Fruit fly (Drosophila melanogaster): ENCODE data around the gene CG10898.

The CG10898 gene

dm6 chr3R:11568873-11569450, 11.4 kb downstream of the CG10898 start, which contains the start of gene Mrp4 (continued):
- TF ChIP-seq HLHmδ (GFP tag; optimal IDR thresholded peaks at IDR 0.05) (peak; percentile 92), CG12219 (GFP tag; optimal IDR thresholded peaks at IDR 0.05) (peak; percentile 64), onecut (GFP tag; IDR thresholded peaks at IDR 0.05) (peak; percentile 45; the same call in 1 of the 2 replicates), CG9437 (GFP tag; optimal IDR thresholded peaks at IDR 0.05) (peak; percentile 31), CG8924 (tag; optimal IDR thresholded peaks at IDR 0.05) (peak; percentile 27), gsb-n (tag; optimal IDR thresholded peaks at IDR 0.05) (peak; percentile 22), gsb (GFP tag; IDR thresholded peaks at IDR 0.05) (no peak; the same call in 1 of the 2 replicates), Hr51 (GFP tag; optimal IDR thresholded peaks at IDR 0.05) (peak; percentile 24 to 33), Vsx1 (GFP tag; optimal IDR thresholded peaks at IDR 0.05) (no peak), ci (GFP tag; IDR thresholded peaks at IDR 0.05) (peak; percentile 85), CG4282 (GFP tag; optimal IDR thresholded peaks at IDR 0.05) (no peak), CG6813 (GFP tag; optimal IDR thresholded peaks at IDR 0.05) (peak; percentile 55), jing (GFP tag; optimal IDR thresholded peaks at IDR 0.05) (no peak), sna (GFP tag; IDR thresholded peaks at IDR 0.05; ENCODE audit: partially characterized antibody) (peak; percentile 66), sqz (GFP tag; optimal IDR thresholded peaks at IDR 0.05) (peak; percentile 48), CG8478 (optimal IDR thresholded peaks at IDR 0.05) (no peak), exex (tag; optimal IDR thresholded peaks at IDR 0.05) (peak; percentile 7), Hr39 (optimal IDR thresholded peaks at IDR 0.05) (no peak), btn (GFP tag; optimal IDR thresholded peaks at IDR 0.05) (peak; percentile 40), ato (GFP tag; IDR thresholded peaks at IDR 0.05; ENCODE audit: partially characterized antibody) (peak; percentile 62), emc (GFP tag; optimal IDR thresholded peaks at IDR 0.05) (no peak), shn (GFP tag; optimal IDR thresholded peaks at IDR 0.05) (no peak), caup (GFP tag; optimal IDR thresholded peaks at IDR 0.05; ENCODE audit: severe bottlenecking) (peak; percentile 45), dati (GFP tag; IDR thresholded peaks at IDR 0.05) (no peak), CG15514 (GFP tag; optimal IDR thresholded peaks at IDR 0.05) (peak; percentile 40), yki (optimal IDR thresholded peaks at IDR 0.05) (no peak), Bgb (GFP tag; IDR thresholded peaks at IDR 0.05; ENCODE audit: partially characterized antibody) (peak; percentile 74), Abd-B (GFP tag; optimal IDR thresholded peaks at IDR 0.05) (no peak), slp2 (GFP tag; optimal IDR thresholded peaks at IDR 0.05) (no peak), CG3847 (GFP tag; IDR thresholded peaks at IDR 0.05) (0 out of 2 replicates have a peak, but pooled peaks have one; percentile 20), ERR (GFP tag; optimal IDR thresholded peaks at IDR 0.05) (no peak), Dref (GFP tag; IDR thresholded peaks at IDR 0.05) (peak; percentile 31; the same call in 1 of the 2 replicates), Mes4 (GFP tag; optimal IDR thresholded peaks at IDR 0.05) (peak; percentile 27), Chrac-16 (GFP tag; optimal IDR thresholded peaks at IDR 0.05) (no peak), crol (GFP tag; IDR thresholded peaks at IDR 0.05) (no peak), mirr (GFP tag; optimal IDR thresholded peaks at IDR 0.05) (peak; percentile 68), tio (GFP tag; optimal IDR thresholded peaks at IDR 0.05) (no peak), Atf-2 (GFP tag; optimal IDR thresholded peaks at IDR 0.05) (no peak), Eip74EF (GFP tag; optimal IDR thresholded peaks at IDR 0.05) (peak in 1 of 2 experiments; percentile 79), sens-2 (GFP tag; IDR thresholded peaks at IDR 0.05) (peak; percentile 6; the same call in 1 of the 2 replicates), PHDP (tag; optimal IDR thresholded peaks at IDR 0.05) (peak; percentile 50), zen (tag; optimal IDR thresholded peaks at IDR 0.05) (no peak), pan (optimal IDR thresholded peaks at IDR 0.05) (no peak), pan (GFP tag; optimal IDR thresholded peaks at IDR 0.05 in 1 of 2, IDR thresholded peaks at IDR 0.05 in 1 of 2) (peak in 1 of 2 experiments; percentile 49), Nf-YB (GFP tag; optimal IDR thresholded peaks at IDR 0.05) (no peak), Camta (GFP tag; optimal IDR thresholded peaks at IDR 0.05) (no peak), NFAT (GFP tag; IDR thresholded peaks at IDR 0.05) (peak; percentile 81), CG31365 (tag; optimal IDR thresholded peaks at IDR 0.05) (peak; percentile 56), Myb (GFP tag; optimal IDR thresholded peaks at IDR 0.05) (no peak), Neu2 (GFP tag; optimal IDR thresholded peaks at IDR 0.05; ENCODE audit: borderline replicate concordance) (no peak)

Measured in whole organism, embryonic.